Worm (Caenorhabditis elegans) whole organism, L3 larva: ENCODE measurements around the gene C32D5.14.

Experiments used
- ceh-28 ChIP-seq: fragments of 150-350 bp; optimal IDR thresholded peaks from 2 replicates; lab custom pipeline; 2014; ENCODE audit warnings: missing biosample characterization, missing genetic modification reagents, missing genetic modification characterization
- ceh-82 ChIP-seq: fragments of 150-350 bp; optimal IDR thresholded peaks from 2 replicates; lab custom pipeline; 2014; ENCODE audit warnings: missing biosample characterization, missing genetic modification characterization
- ceh-9 ChIP-seq: sonication (generic microtip); optimal IDR thresholded peaks from 2 replicates; lab custom pipeline; 2018; ENCODE audit warnings: missing biosample characterization, missing genetic modification characterization
- skn-1 ChIP-seq: fragments of 150-350 bp; optimal IDR thresholded peaks from 2 replicates; lab custom pipeline; 2014; ENCODE audit warnings: missing biosample characterization, missing genetic modification characterization
- tbx-2 ChIP-seq: sonication (generic microtip); optimal IDR thresholded peaks from 2 replicates; lab custom pipeline; 2016; ENCODE audit warnings: mild to moderate bottlenecking, missing genetic modification characterization, missing compliant biosample characterization

DNA sequence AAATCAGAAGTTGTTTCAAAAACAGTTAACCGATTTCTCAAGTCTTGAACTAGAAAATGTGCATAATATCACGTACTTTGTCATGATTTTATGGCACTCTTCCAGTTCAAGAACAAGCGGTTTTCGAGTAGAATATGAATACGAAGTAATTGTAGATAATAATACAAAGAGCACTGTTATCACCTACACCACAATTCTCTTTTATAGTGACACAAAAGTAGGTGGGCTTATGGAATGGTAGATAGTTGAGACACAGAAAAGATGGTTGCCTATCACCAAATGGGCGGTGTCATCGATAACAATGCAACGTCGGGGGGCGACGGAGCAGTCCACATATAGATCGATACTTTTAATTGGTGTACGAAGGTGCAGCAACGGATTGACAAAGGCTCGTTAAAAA lies 6.6 kb upstream of the C32D5.14 start:
- no peak for TF ChIP-seq ceh-82 (tag; lab: Kevin White, UChicago)
- no peak for TF ChIP-seq ceh-9 (tag; lab: Kevin White, UChicago)
- no peak for TF ChIP-seq ceh-28 (tag; lab: Kevin White, UChicago)
- TF ChIP-seq skn-1 (tag; lab: Kevin White, UChicago): no peak
- TF ChIP-seq tbx-2 (tag; lab: Kevin White, UChicago): no peak
